Fruit fly (Drosophila melanogaster): ENCODE data around the gene trc.
A peak's percentile ranks its signal among the peaks of the same experiment; 100 is the strongest.

trc gene

DNA sequence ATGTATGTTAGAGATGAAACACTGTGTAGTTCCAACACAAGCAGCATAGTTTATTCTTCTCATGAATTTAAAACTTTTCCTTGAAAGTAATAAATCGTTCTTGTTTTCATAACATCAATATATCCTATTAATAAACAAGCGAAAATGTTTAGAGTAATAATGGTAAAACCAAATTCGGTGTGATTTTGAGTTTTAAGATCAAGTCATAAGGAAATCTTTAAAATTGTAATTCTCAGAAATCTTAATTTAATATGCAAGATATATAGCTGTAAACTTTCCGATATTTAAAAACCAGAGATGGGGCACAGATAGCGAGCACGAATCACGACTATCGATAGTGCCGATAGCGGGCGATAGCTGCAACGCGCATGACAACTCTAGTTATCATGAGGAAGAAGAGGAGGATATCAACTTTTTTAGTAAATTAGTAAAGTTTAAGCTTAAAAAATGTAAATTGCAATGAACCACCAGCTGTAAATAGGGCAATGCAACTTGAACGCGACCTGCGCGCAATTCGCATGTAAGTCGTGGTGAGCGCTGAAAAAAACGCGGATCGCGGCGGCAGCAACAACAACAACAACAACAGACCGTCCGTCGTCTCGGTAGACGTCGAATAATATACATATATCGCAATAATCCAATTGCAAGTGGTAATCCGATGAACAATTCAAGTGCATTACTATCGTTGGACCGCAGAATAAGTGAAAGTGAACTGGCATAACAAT, 16.1 kb downstream of the trc start, which contains the start of the genes Fibp and Deaf1 (continued):
- TF ChIP-seq CG3847 (GFP tag; IDR thresholded peaks at IDR 0.05) (peak; percentile 85), Vsx1 (GFP tag; optimal IDR thresholded peaks at IDR 0.05) (no peak), dmrt11E (tag; optimal IDR thresholded peaks at IDR 0.05) (peak; percentile 79), ash1 (GFP tag; optimal IDR thresholded peaks at IDR 0.05) (no peak), run (tag; optimal IDR thresholded peaks at IDR 0.05) (no peak), bsh (GFP tag; optimal IDR thresholded peaks at IDR 0.05) (peak in 1 of 2 experiments; percentile 59), CG16779 (GFP tag; IDR thresholded peaks at IDR 0.05) (no peak), ase (GFP tag; IDR thresholded peaks at IDR 0.05) (peak; percentile 50; the same call in 1 of the 3 replicates), Dip2 (GFP tag; IDR thresholded peaks at IDR 0.05) (no peak), hkb (optimal IDR thresholded peaks at IDR 0.05) (no peak), hkb (GFP tag; IDR thresholded peaks at IDR 0.05) (no peak), odd (GFP tag; optimal IDR thresholded peaks at IDR 0.05) (no peak), toy (GFP tag; IDR thresholded peaks at IDR 0.05) (no peak), wor (GFP tag; IDR thresholded peaks at IDR 0.05) (no peak), Nf-YA (GFP tag; IDR thresholded peaks at IDR 0.05) (peak; percentile 18; the same call in 1 of the 2 replicates), pho (GFP tag; optimal IDR thresholded peaks at IDR 0.05) (peak; percentile 89), pan (optimal IDR thresholded peaks at IDR 0.05) (no peak), pan (GFP tag; optimal IDR thresholded peaks at IDR 0.05 in 1 of 2, IDR thresholded peaks at IDR 0.05 in 1 of 2) (peak in 1 of 2 experiments; percentile 46), pros (GFP tag; optimal IDR thresholded peaks at IDR 0.05) (no peak), Lim3 (GFP tag; IDR thresholded peaks at IDR 0.05) (no peak), zfh2 (GFP tag; optimal IDR thresholded peaks at IDR 0.05) (peak; percentile 91), CG17361 (GFP tag; IDR thresholded peaks at IDR 0.05) (peak; percentile 92), crp (GFP tag; optimal IDR thresholded peaks at IDR 0.05) (peak in 1 of 2 experiments; percentile 43), CG12659 (GFP tag; optimal IDR thresholded peaks at IDR 0.05) (peak; percentile 86), stwl (tag; optimal IDR thresholded peaks at IDR 0.05) (peak; percentile 48), Optix (GFP tag; IDR thresholded peaks at IDR 0.05) (no peak), shn (GFP tag; optimal IDR thresholded peaks at IDR 0.05) (peak; percentile 86), gem (tag; optimal IDR thresholded peaks at IDR 0.05) (peak; percentile 85), unc-4 (GFP tag; IDR thresholded peaks at IDR 0.05; ENCODE audit: partially characterized antibody) (peak; percentile 92), yki (optimal IDR thresholded peaks at IDR 0.05) (no peak), Deaf1 (tag; optimal IDR thresholded peaks at IDR 0.05) (peak; percentile 70), cwo (GFP tag; optimal IDR thresholded peaks at IDR 0.05) (no peak), Lhr (GFP tag; optimal IDR thresholded peaks at IDR 0.05) (peak; percentile 68), CG4730 (GFP tag; IDR thresholded peaks at IDR 0.05) (0 out of 2 replicates have a peak, but pooled peaks have one; percentile 33), Bteb2 (GFP tag; optimal IDR thresholded peaks at IDR 0.05) (peak; percentile 89), CG7987 (GFP tag; optimal IDR thresholded peaks at IDR 0.05) (peak; percentile 8), pb (GFP tag; optimal IDR thresholded peaks at IDR 0.05) (peak; percentile 50), fd96Cb (tag; optimal IDR thresholded peaks at IDR 0.05) (peak; percentile 64), CG2199 (GFP tag; IDR thresholded peaks at IDR 0.05) (no peak; the same call in 2 of the 3 replicates), CG7839 (tag; optimal IDR thresholded peaks at IDR 0.05) (peak; percentile 74), phol (tag; optimal IDR thresholded peaks at IDR 0.05) (peak; percentile 85), CG32767 (GFP tag; IDR thresholded peaks at IDR 0.05) (peak; percentile 34; the same call in 1 of the 2 replicates), CG4404 (GFP tag; IDR thresholded peaks at IDR 0.05) (peak; percentile 49; the same call in 1 of the 2 replicates), Rx (GFP tag; IDR thresholded peaks at IDR 0.05) (no peak; the same call in 1 of the 2 replicates), Hr51 (GFP tag; optimal IDR thresholded peaks at IDR 0.05) (peak; percentile 73 to 82), vvl (GFP tag; IDR thresholded peaks at IDR 0.05) (peak; percentile 57; the same call in 1 of the 2 replicates), Atf6 (GFP tag; IDR thresholded peaks at IDR 0.05) (peak; percentile 45; the same call in 1 of the 2 replicates), CG9437 (GFP tag; optimal IDR thresholded peaks at IDR 0.05) (peak; percentile 66), otp (GFP tag; IDR thresholded peaks at IDR 0.05) (no peak), ham (GFP tag; IDR thresholded peaks at IDR 0.05) (no peak)
